Worm (Caenorhabditis elegans) whole organism, mixed stage, embryonic: ENCODE results near the gene mmaa-1.

Experiments used
- blmp-1 ChIP-seq: fragments of 150-350 bp; optimal IDR thresholded peaks from 2 replicates; lab custom pipeline; 2014; ENCODE audit warnings: missing biosample characterization, missing genetic modification characterization
- ceh-83 ChIP-seq: fragments of 200-800 bp; sonication (Bioruptor generic); optimal IDR thresholded peaks from 2 replicates; lab custom pipeline; 2018; ENCODE audit warnings: mild to moderate bottlenecking, missing genetic modification characterization, missing compliant biosample characterization
- elt-3 ChIP-seq: fragments of 150-350 bp; optimal IDR thresholded peaks from 2 replicates; lab custom pipeline; 2014; ENCODE audit warnings: missing biosample characterization, missing genetic modification characterization
- hlh-1 ChIP-seq: fragments of 150-350 bp; optimal IDR thresholded peaks from 2 replicates; lab custom pipeline; 2014; ENCODE audit warnings: missing biosample characterization, missing genetic modification reagents, missing genetic modification characterization
- lin-13 ChIP-seq: fragments of 150-350 bp; optimal IDR thresholded peaks from 2 replicates; lab custom pipeline; 2014; ENCODE audit warnings: missing biosample characterization, missing genetic modification characterization
- lsy-2 ChIP-seq: fragments of 150-350 bp; optimal IDR thresholded peaks from 2 replicates; lab custom pipeline; 2014; ENCODE audit warnings: missing biosample characterization, missing genetic modification characterization
- mep-1 ChIP-seq: fragments of 150-350 bp; optimal IDR thresholded peaks from 2 replicates; lab custom pipeline; 2017; ENCODE audit warnings: missing biosample characterization, missing genetic modification reagents, missing genetic modification characterization, inconsistent platforms
- mls-2 ChIP-seq: sonication (generic microtip); optimal IDR thresholded peaks from 2 replicates; lab custom pipeline; 2016; ENCODE audit warnings: mild to moderate bottlenecking, missing genetic modification characterization, moderate library complexity, missing compliant biosample characterization
- nhr-237 ChIP-seq: fragments of 150-350 bp; optimal IDR thresholded peaks from 2 replicates; lab custom pipeline; 2014; ENCODE audit warnings: missing biosample characterization, missing genetic modification characterization
- nhr-28 ChIP-seq: fragments of 150-350 bp; optimal IDR thresholded peaks from 2 replicates; lab custom pipeline; 2014; ENCODE audit warnings: missing biosample characterization, missing genetic modification characterization
- pha-4 ChIP-seq: fragments of 150-350 bp; optimal IDR thresholded peaks from 2 replicates; lab custom pipeline; 2018; ENCODE audit warnings: missing biosample characterization, missing genetic modification reagents, missing genetic modification characterization
- snpc-4 ChIP-seq: fragments of 150-350 bp; optimal IDR thresholded peaks from 2 replicates; lab custom pipeline; 2014; ENCODE audit warnings: missing biosample characterization, missing genetic modification characterization
- unc-39 ChIP-seq: fragments of 150-350 bp; optimal IDR thresholded peaks from 2 replicates; lab custom pipeline; 2014; ENCODE audit warnings: missing biosample characterization, missing genetic modification characterization
- unc-62 ChIP-seq: fragments of 150-350 bp; optimal IDR thresholded peaks from 2 replicates; lab custom pipeline; 2014; ENCODE audit warnings: missing biosample characterization, missing genetic modification reagents, missing genetic modification characterization

DNA sequence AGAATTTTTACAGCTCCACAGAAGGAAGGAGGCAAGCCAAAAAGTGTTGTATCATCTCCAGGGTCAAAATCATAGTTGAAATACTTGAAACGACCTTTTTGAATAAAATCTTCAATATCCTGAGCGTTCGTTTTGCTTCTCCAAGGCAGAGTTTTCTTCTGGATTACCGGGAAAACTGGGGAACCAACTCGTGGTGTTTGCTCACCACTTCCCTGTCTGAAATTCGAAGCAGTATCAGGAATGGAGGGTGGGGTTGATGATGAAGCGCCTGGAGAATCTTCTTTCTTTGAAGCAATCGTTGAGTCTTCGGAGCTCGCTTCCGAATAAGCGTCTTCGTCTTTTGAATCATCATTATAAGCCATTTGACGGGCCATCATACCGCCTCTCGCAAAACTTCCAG, 2.1 kb upstream of the mmaa-1 start:
- no peak for TF ChIP-seq ceh-83 (GFP tag; lab: Kevin White, UChicago)
- TF ChIP-seq unc-62 (GFP tag; lab: Kevin White, UChicago), result no peak
- no peak for TF ChIP-seq mls-2 (tag; lab: Kevin White, UChicago)
- no peak for TF ChIP-seq hlh-1 (tag; lab: Kevin White, UChicago)
- no peak for TF ChIP-seq lsy-2
- TF ChIP-seq nhr-28 (tag; lab: Kevin White, UChicago), result no peak
- TF ChIP-seq unc-39 (tag; lab: Kevin White, UChicago), result no peak
- TF ChIP-seq snpc-4 (tag; lab: Kevin White, UChicago), result no peak
- TF ChIP-seq blmp-1 (tag; lab: Kevin White, UChicago), result no peak
- no peak for TF ChIP-seq elt-3
- no peak for TF ChIP-seq lin-13 (tag; lab: Kevin White, UChicago)
- TF ChIP-seq pha-4, result no peak
- TF ChIP-seq nhr-237 (tag; lab: Kevin White, UChicago), result no peak
- no peak for TF ChIP-seq mep-1 (tag; lab: Kevin White, UChicago)
